Worm (Caenorhabditis elegans): Measurements from ENCODE around the gene C29H12.6.

Gene C29H12.6

DNA sequence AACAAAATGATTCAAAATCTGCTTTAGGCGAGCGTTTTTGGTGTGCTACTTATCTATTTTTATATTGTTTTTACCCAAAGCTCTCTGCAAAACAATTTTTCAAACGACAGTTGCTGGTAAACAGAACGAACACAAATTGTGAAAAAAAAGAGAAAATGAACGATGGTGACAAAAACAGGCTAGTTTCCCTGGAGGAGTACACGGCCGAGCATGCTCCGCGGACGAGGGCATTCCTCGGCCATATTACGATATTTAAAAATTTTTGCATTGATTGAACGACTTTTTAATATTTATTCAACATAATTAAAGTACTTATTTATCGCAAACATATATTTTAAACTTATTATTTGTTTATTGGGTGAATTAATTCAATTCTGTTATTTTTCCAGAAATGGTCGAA lies 20.6 kb downstream of the C29H12.6 start, which contains the start of the genes tpp-2 and rbbp-5 (continued):
- peak; percentile 27 for TF ChIP-seq him-1 (tag; optimal IDR thresholded peaks at IDR 0.05)
- TF ChIP-seq B0261.1 (tag; optimal IDR thresholded peaks at IDR 0.05): no peak
- no peak for TF ChIP-seq unc-62 (GFP tag; optimal IDR thresholded peaks at IDR 0.05)
- TF ChIP-seq rec-8 (tag; optimal IDR thresholded peaks at IDR 0.05): peak in 1 of 2 experiments; percentile 29
- TF ChIP-seq ceh-27 (GFP tag; optimal IDR thresholded peaks at IDR 0.05): peak; percentile 72
- TF ChIP-seq bed-2 (GFP tag; IDR thresholded peaks at IDR 0.05): 0 out of 2 replicates have a peak, but pooled peaks have one; percentile 15
- peak; percentile 27 for TF ChIP-seq snpc-1.3 (tag; optimal IDR thresholded peaks at IDR 0.05; ENCODE audit: insufficient read depth)
- TF ChIP-seq lin-26 (GFP tag; IDR thresholded peaks at IDR 0.05): no peak
- TF ChIP-seq ceh-79 (tag; optimal IDR thresholded peaks at IDR 0.05): no peak
- no peak for TF ChIP-seq lir-1 (GFP tag; conservative IDR thresholded peaks at IDR 0.05)
- no peak for TF ChIP-seq tlf-1 (GFP tag; optimal IDR thresholded peaks at IDR 0.05)
- no peak for TF ChIP-seq sptf-2 (GFP tag; optimal IDR thresholded peaks at IDR 0.05)
- TF ChIP-seq hrde-1 (tag; optimal IDR thresholded peaks at IDR 0.05; ENCODE audit: borderline replicate concordance): no peak
- TF ChIP-seq rpc-1 (optimal IDR thresholded peaks at IDR 0.05): no peak
- TF ChIP-seq rpc-1 (tag; optimal IDR thresholded peaks at IDR 0.05): no peak
- no peak for TF ChIP-seq ztf-3 (GFP tag; optimal IDR thresholded peaks at IDR 0.05)

DNA sequence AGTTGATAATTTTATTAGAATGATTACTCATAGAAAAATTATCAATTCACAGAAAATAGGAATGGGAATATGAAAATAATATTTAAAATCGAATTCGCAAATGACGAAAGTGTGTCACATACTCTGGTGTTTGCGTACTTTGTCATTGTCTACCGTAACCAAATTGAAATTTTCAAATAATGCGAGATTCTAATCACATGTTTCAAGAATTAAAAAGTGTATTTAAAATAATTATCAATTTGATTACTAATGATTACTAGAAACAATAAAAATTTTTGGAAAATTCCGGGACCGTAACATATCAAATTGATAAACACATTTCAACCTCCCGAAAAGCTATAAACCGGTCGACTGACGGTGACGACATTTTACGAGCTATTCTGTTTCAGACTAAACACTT lies 26.7 kb downstream of the C29H12.6 start, which contains the start of the genes fbf-2 and nspg-3:
TSS of gene fbf-2 (minus strand) at position 101 of the 400 bp plus-strand sequence.
TSS of gene nspg-3 (plus strand) at position 388 of the 400 bp plus-strand sequence.
- TF ChIP-seq lsl-1 (GFP tag; optimal IDR thresholded peaks at IDR 0.05) (peak; percentile 61), bed-1 (GFP tag; IDR thresholded peaks at IDR 0.05) (no peak)

DNA sequence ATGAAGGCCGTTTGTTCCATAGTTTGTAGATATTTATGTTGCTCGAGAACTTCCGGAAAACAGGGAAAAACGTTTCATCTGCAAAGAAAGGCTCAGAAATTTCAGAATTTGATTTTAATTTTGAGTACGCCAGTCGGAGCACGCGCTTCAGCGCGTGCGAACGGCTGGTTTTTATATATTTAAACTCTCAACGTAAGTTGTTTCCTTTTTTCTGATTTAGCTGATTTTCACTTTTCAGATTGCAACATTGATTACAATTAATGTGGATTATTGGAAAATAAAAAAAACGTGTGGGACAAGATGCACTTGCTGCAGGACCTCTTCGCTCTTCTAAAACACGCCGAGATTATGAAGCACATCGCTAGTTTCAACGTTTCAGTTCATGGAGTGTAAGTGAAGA lies 35.4 kb downstream of the C29H12.6 start, which contains the start of gene F21H12.3:
TSS of gene F21H12.3 (plus strand) at position 301 of the 400 bp plus-strand sequence.
- TF ChIP-seq F33H1.4 (GFP tag; IDR thresholded peaks at IDR 0.05): no peak
- no peak for TF ChIP-seq cebp-1 (GFP tag; IDR thresholded peaks at IDR 0.05)
- no peak for TF ChIP-seq cebp-1 (tag; optimal IDR thresholded peaks at IDR 0.05)
- no peak for TF ChIP-seq mel-28 (tag; optimal IDR thresholded peaks at IDR 0.05; ENCODE audit: borderline replicate concordance)
- TF ChIP-seq sptf-2 (GFP tag; optimal IDR thresholded peaks at IDR 0.05): no peak
- TF ChIP-seq snpc-3.4 (tag; optimal IDR thresholded peaks at IDR 0.05): no peak
- no peak for TF ChIP-seq ceh-40 (GFP tag; IDR thresholded peaks at IDR 0.05)
- no peak for TF ChIP-seq F37B4.10 (GFP tag; IDR thresholded peaks at IDR 0.05)
- TF ChIP-seq efl-1 (GFP tag; optimal IDR thresholded peaks at IDR 0.05): no peak
- no peak for TF ChIP-seq madf-6 (GFP tag; IDR thresholded peaks at IDR 0.05)
- TF ChIP-seq zim-3 (tag; optimal IDR thresholded peaks at IDR 0.05): no peak
- TF ChIP-seq chd-7 (tag; optimal IDR thresholded peaks at IDR 0.05): no peak
- no peak for TF ChIP-seq F49E8.2 (tag; optimal IDR thresholded peaks at IDR 0.05; ENCODE audit: insufficient read depth)
- TF ChIP-seq pbrm-1 (GFP tag; IDR thresholded peaks at IDR 0.05): no peak
- no peak for TF ChIP-seq unc-130 (GFP tag; optimal IDR thresholded peaks at IDR 0.05)
- TF ChIP-seq dpl-1 (GFP tag; optimal IDR thresholded peaks at IDR 0.05): no peak
- TF ChIP-seq madf-8 (GFP tag; conservative IDR thresholded peaks at IDR 0.05): no peak
- no peak for TF ChIP-seq madf-10 (tag; optimal IDR thresholded peaks at IDR 0.05)

DNA sequence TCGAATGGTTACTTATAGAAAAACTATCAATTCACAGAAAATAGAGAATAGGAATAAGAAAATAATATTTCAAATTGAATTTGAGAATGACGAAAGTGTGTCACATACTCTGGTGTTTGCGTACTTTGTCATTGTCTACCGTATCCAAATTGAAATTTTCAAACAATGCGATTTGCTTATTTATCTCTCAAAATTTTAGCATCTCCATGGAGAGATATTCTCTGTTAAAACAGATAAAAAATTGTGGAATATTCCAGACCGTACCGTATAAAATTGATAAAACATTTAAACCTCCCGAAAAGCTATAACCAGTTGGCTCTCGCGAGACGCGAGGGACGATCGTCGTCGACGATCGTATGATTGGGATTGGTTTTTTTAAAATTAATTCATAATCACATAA lies 37.3 kb downstream of the C29H12.6 start, which contains the start of gene fbf-1:
TSS of gene fbf-1 (minus strand) at position 101 of the 400 bp plus-strand sequence.
- TF ChIP-seq ceh-58 (GFP tag; IDR thresholded peaks at IDR 0.05): no peak
- TF ChIP-seq lsl-1 (GFP tag; optimal IDR thresholded peaks at IDR 0.05): peak; percentile 43
